Worm (Caenorhabditis elegans) whole organism, young adult: ENCODE measurements around the gene ZK353.2.

Source experiments
- B0035.1 ChIP-seq: sonication (generic microtip); optimal IDR thresholded peaks from 2 replicates; lab custom pipeline; 2016; ENCODE audit warnings: missing genetic modification characterization, mild to moderate bottlenecking, missing compliant biosample characterization, missing genotype, missing genetic modification reagents
- B0261.1 ChIP-seq: sonication (generic microtip); optimal IDR thresholded peaks from 2 replicates; lab custom pipeline; 2016; ENCODE audit warnings: mild to moderate bottlenecking, missing genetic modification characterization, moderate library complexity, missing compliant biosample characterization
- B0336.3 ChIP-seq: fragments of 200-800 bp; sonication (Bioruptor generic); IDR thresholded peaks from 2 replicates; pipeline ENCODE4 v1.3.6; 2022; ENCODE audit warnings: missing genetic modification characterization, missing compliant biosample characterization
- C17E4.6 ChIP-seq: fragments of 200-800 bp; sonication (Bioruptor generic); IDR thresholded peaks from 2 replicates; pipeline ENCODE4 v1.3.6; 2022; ENCODE audit warnings: missing genetic modification reagents, missing genetic modification characterization, missing compliant biosample characterization
- F22D6.2 ChIP-seq: sonication (generic microtip); optimal IDR thresholded peaks from 2 replicates; lab custom pipeline; 2016; ENCODE audit warnings: mild to moderate bottlenecking, missing genetic modification characterization, missing compliant biosample characterization
- F23B12.7 ChIP-seq: sonication (generic microtip); optimal IDR thresholded peaks from 2 replicates; lab custom pipeline; 2017; ENCODE audit warnings: missing genetic modification characterization, mild to moderate bottlenecking, missing compliant biosample characterization, antibody characterized with exemption, moderate library complexity; ENCODE audit not compliant: insufficient read depth
- F49E8.2 ChIP-seq: sonication (generic microtip); optimal IDR thresholded peaks from 3 replicates; lab custom pipeline; 2017; ENCODE audit warnings: missing genetic modification characterization, mild to moderate bottlenecking, missing compliant biosample characterization, antibody characterized with exemption, moderate library complexity; ENCODE audit not compliant: insufficient read depth
- F57A8.1 ChIP-seq: fragments of 200-800 bp; sonication (Bioruptor generic); optimal IDR thresholded peaks from 2 replicates; lab custom pipeline; 2018; ENCODE audit warnings: mild to moderate bottlenecking, missing genetic modification characterization, moderate library complexity, missing compliant biosample characterization
- F57C9.4 ChIP-seq: sonication (generic microtip); optimal IDR thresholded peaks from 2 replicates; lab custom pipeline; 2017; ENCODE audit warnings: mild to moderate bottlenecking, missing genetic modification characterization, missing compliant biosample characterization
- Y53G8AR.9 ChIP-seq: fragments of 200-800 bp; sonication (Bioruptor generic); conservative IDR thresholded peaks from 2 replicates; pipeline ENCODE4 v1.3.6; 2022; ENCODE audit warnings: missing genetic modification reagents, missing genetic modification characterization, missing compliant biosample characterization
- Y56A3A.18 ChIP-seq: fragments of 200-800 bp; sonication (Bioruptor generic); IDR thresholded peaks from 2 replicates; pipeline ENCODE4 v1.3.6; 2022; ENCODE audit warnings: missing genetic modification reagents, missing genetic modification characterization, missing compliant biosample characterization
- Y79H2A.3 ChIP-seq: fragments of 200-800 bp; sonication (Bioruptor generic); conservative IDR thresholded peaks from 2 replicates; pipeline ENCODE4 v1.3.6; 2022; ENCODE audit warnings: missing genetic modification reagents, missing genetic modification characterization, missing compliant biosample characterization
- Y95B8A.8 ChIP-seq: fragments of 200-800 bp; sonication (Bioruptor generic); IDR thresholded peaks from 2 replicates; pipeline ENCODE4 v1.3.6; 2022; ENCODE audit warnings: missing genetic modification reagents, missing genetic modification characterization, missing compliant biosample characterization
- ZK185.1 ChIP-seq: sonication (generic microtip); optimal IDR thresholded peaks from 2 replicates; lab custom pipeline; 2016; ENCODE audit warnings: mild to moderate bottlenecking, missing genetic modification characterization, missing compliant biosample characterization; ENCODE audit not compliant: poor library complexity, severe bottlenecking
- attf-5 ChIP-seq: fragments of 200-800 bp; sonication (Bioruptor generic); optimal IDR thresholded peaks from 2 replicates; lab custom pipeline; 2018; ENCODE audit warnings: mild to moderate bottlenecking, missing genetic modification characterization, missing compliant biosample characterization
- cebp-1 ChIP-seq, 2 experiments: fragments of 200-800 bp in 1 of 2; sonication (Bioruptor generic) in 1 of 2; sonication (generic microtip) in 1 of 2; IDR thresholded peaks in 1 of 2; optimal IDR thresholded peaks in 1 of 2; 2 replicates each; pipeline versions ENCODE4 v1.3.6 to Lab custom; 2017 to 2022; ENCODE audit warnings: missing compliant biosample characterization in 2 of 2, missing genetic modification characterization in 2 of 2, mild to moderate bottlenecking in 1 of 2, missing genetic modification reagents in 1 of 2, moderate library complexity in 1 of 2
- cebp-2 ChIP-seq: fragments of 200-800 bp; sonication (Bioruptor generic); IDR thresholded peaks from 2 replicates; pipeline ENCODE4 v1.3.6; 2022; ENCODE audit warnings: missing genetic modification characterization, missing compliant biosample characterization
- ceh-27 ChIP-seq: fragments of 200-800 bp; sonication (Bioruptor generic); optimal IDR thresholded peaks from 2 replicates; lab custom pipeline; 2018; ENCODE audit warnings: mild to moderate bottlenecking, missing genetic modification characterization, moderate library complexity, missing compliant biosample characterization
- ceh-91 ChIP-seq: fragments of 200-800 bp; sonication (Bioruptor generic); IDR thresholded peaks from 2 replicates; pipeline ENCODE4 v1.3.6; 2022; ENCODE audit warnings: missing genetic modification reagents, missing genetic modification characterization, missing compliant biosample characterization
- chd-7 ChIP-seq: sonication (generic microtip); optimal IDR thresholded peaks from 2 replicates; lab custom pipeline; 2016; ENCODE audit warnings: mild to moderate bottlenecking, missing genetic modification characterization, moderate library complexity, missing compliant biosample characterization
- die-1 ChIP-seq: sonication (generic microtip); optimal IDR thresholded peaks from 2 replicates; lab custom pipeline; 2016; ENCODE audit warnings: missing genotype, mild to moderate bottlenecking, missing genetic modification characterization, missing compliant biosample characterization
- dpl-1 ChIP-seq: fragments of 150-350 bp; optimal IDR thresholded peaks from 2 replicates; lab custom pipeline; 2014; ENCODE audit warnings: missing biosample characterization, missing genetic modification reagents, missing genetic modification characterization
- egl-44 ChIP-seq: fragments of 200-800 bp; sonication (Bioruptor generic); IDR thresholded peaks from 2 replicates; pipeline ENCODE4 v1.3.6; 2022; ENCODE audit warnings: missing genetic modification reagents, missing genetic modification characterization, missing compliant biosample characterization
- ekl-4 ChIP-seq: fragments of 200-800 bp; sonication (Bioruptor generic); IDR thresholded peaks from 2 replicates; pipeline ENCODE4 v1.3.6; 2022; ENCODE audit warnings: missing genetic modification reagents, missing genetic modification characterization, missing compliant biosample characterization
- hmg-1.2 ChIP-seq: fragments of 200-800 bp; sonication (Bioruptor generic); IDR thresholded peaks from 2 replicates; pipeline ENCODE4 v1.3.6; 2022; ENCODE audit warnings: missing genetic modification reagents, missing genetic modification characterization, missing compliant biosample characterization
- hsf-1 ChIP-seq: fragments of 200-800 bp; sonication (Bioruptor generic); IDR thresholded peaks from 2 replicates; pipeline ENCODE4 v1.3.6; 2022; ENCODE audit warnings: missing genetic modification reagents, missing genetic modification characterization, missing compliant biosample characterization
- lag-1 ChIP-seq: fragments of 200-800 bp; sonication (Bioruptor generic); IDR thresholded peaks from 2 replicates; pipeline ENCODE4 v1.3.6; 2022; ENCODE audit warnings: missing genetic modification reagents, missing genetic modification characterization, missing compliant biosample characterization
- let-526 ChIP-seq: fragments of 200-800 bp; sonication (Bioruptor generic); IDR thresholded peaks from 2 replicates; pipeline ENCODE4 v1.3.6; 2022; ENCODE audit warnings: missing genetic modification reagents, missing genetic modification characterization, missing compliant biosample characterization
- lin-35 ChIP-seq, 3 experiments: fragments of 150-350 bp in 2 of 3; sonication (generic microtip) in 1 of 3; optimal IDR thresholded peaks; 2 replicates each; lab custom pipeline; 2014 to 2018; ENCODE audit warnings: missing biosample characterization in 3 of 3, missing genetic modification characterization in 3 of 3, missing genetic modification reagents in 3 of 3
- lin-40 ChIP-seq: sonication (generic microtip); optimal IDR thresholded peaks from 2 replicates; lab custom pipeline; 2016; ENCODE audit warnings: missing genetic modification characterization, mild to moderate bottlenecking, missing compliant biosample characterization, missing genotype, missing genetic modification reagents
- lsl-1 ChIP-seq: fragments of 200-800 bp; sonication (Bioruptor generic); optimal IDR thresholded peaks from 2 replicates; lab custom pipeline; 2018; ENCODE audit warnings: mild to moderate bottlenecking, missing genetic modification characterization, moderate library complexity, missing compliant biosample characterization
- madf-6 ChIP-seq: fragments of 200-800 bp; sonication (Bioruptor generic); IDR thresholded peaks from 2 replicates; pipeline ENCODE4 v1.3.6; 2022; ENCODE audit warnings: missing genetic modification reagents, missing genetic modification characterization, missing compliant biosample characterization
- madf-8 ChIP-seq: fragments of 200-800 bp; sonication (Bioruptor generic); conservative IDR thresholded peaks from 2 replicates; pipeline ENCODE4 v1.3.6; 2022; ENCODE audit warnings: missing genetic modification reagents, missing genetic modification characterization, missing compliant biosample characterization
- nfya-1 ChIP-seq: sonication (generic microtip); optimal IDR thresholded peaks from 2 replicates; lab custom pipeline; 2017; ENCODE audit warnings: antibody characterized with exemption, missing compliant biosample characterization, missing genetic modification characterization, borderline replicate concordance; ENCODE audit not compliant: insufficient read depth
- nfyb-1 ChIP-seq: fragments of 200-800 bp; sonication (Bioruptor generic); IDR thresholded peaks from 2 replicates; pipeline ENCODE4 v1.3.6; 2022; ENCODE audit warnings: missing genetic modification reagents, missing genetic modification characterization, missing compliant biosample characterization
- nhr-80 ChIP-seq: sonication (generic microtip); optimal IDR thresholded peaks from 2 replicates; lab custom pipeline; 2016; ENCODE audit warnings: missing genetic modification characterization, missing compliant biosample characterization
- pbrm-1 ChIP-seq: fragments of 200-800 bp; sonication (Bioruptor generic); IDR thresholded peaks from 2 replicates; pipeline ENCODE4 v1.3.6; 2022; ENCODE audit warnings: missing genetic modification reagents, missing genetic modification characterization, missing compliant biosample characterization
- rpc-1 ChIP-seq, 2 experiments: fragments of 150-350 bp in 1 of 2; sonication (generic microtip) in 1 of 2; optimal IDR thresholded peaks; 2 replicates each; lab custom pipeline; 2014 to 2018; ENCODE audit warnings: missing biosample characterization in 1 of 2, missing genetic modification characterization in 1 of 2, missing genetic modification reagents in 1 of 2, missing genotype in 1 of 2
- snpc-4 ChIP-seq, 5 experiments: fragments of 150-350 bp in 1 of 5; sonication (generic microtip) in 4 of 5; optimal IDR thresholded peaks; 2 replicates each; lab custom pipeline; 2014 to 2018; ENCODE audit warnings: missing genetic modification characterization in 5 of 5, missing biosample characterization in 3 of 5, antibody characterized with exemption in 2 of 5, mild to moderate bottlenecking in 2 of 5, missing compliant biosample characterization in 2 of 5, missing genotype in 2 of 5, moderate library complexity in 2 of 5, missing genetic modification reagents in 1 of 5
- tbp1 ChIP-seq: fragments of 200-800 bp; sonication (Bioruptor generic); optimal IDR thresholded peaks from 2 replicates; lab custom pipeline; 2018; ENCODE audit warnings: mild to moderate bottlenecking, missing genetic modification characterization, missing compliant biosample characterization
- xnd-1 ChIP-seq: sonication (generic microtip); optimal IDR thresholded peaks from 2 replicates; lab custom pipeline; 2016; ENCODE audit warnings: missing genotype, missing genetic modification reagents, missing genetic modification characterization, missing compliant biosample characterization
- zfh-2 ChIP-seq: fragments of 200-800 bp; sonication (Bioruptor generic); conservative IDR thresholded peaks from 2 replicates; pipeline ENCODE4 v1.3.6; 2022; ENCODE audit warnings: missing genetic modification reagents, missing genetic modification characterization, missing compliant biosample characterization
- ztf-26 ChIP-seq: sonication (generic microtip); optimal IDR thresholded peaks from 2 replicates; lab custom pipeline; 2017; ENCODE audit warnings: missing genetic modification characterization, missing compliant biosample characterization

Gene ZK353.2

DNA sequence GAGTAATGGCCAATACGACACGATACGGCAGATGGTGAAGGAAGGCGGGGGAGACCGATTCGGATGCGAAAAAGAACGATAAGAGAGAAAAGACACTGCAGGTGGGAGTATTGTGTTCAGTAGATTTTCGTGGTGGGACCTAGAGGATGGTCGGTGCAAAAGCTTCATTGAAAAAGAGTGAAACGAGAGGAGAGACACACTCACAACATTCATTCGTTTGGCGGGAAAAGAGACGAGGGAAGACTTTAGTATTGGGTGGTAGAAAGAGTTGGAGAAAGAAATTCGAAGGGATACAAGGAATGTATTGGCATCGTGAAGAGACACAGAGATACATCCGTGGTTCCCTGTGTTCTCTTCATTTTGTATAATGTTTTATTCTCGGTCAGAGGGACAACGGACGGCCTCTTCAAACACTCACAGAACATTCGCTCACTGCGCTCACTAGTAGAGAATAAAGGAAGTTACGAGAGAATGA, 42.1 kb upstream of the ZK353.2 start (continued):
- no peak for TF ChIP-seq tbp1 (GFP tag; lab: Kevin White, UChicago)
- TF ChIP-seq Y95B8A.8 (GFP tag; lab: Robert Waterston, UW), result no peak
- TF ChIP-seq madf-6 (GFP tag; lab: Robert Waterston, UW), result peak; percentile 29
- TF ChIP-seq B0336.3 (GFP tag; lab: Robert Waterston, UW), result peak; percentile 62; the same call in 1 of the 2 replicates
- no peak for TF ChIP-seq B0261.1
- no peak for TF ChIP-seq F57A8.1 (GFP tag; lab: Kevin White, UChicago)
- TF ChIP-seq cebp-1 (GFP tag; IDR thresholded peaks at IDR 0.05; lab: Robert Waterston, UW), result no peak
- TF ChIP-seq cebp-1 (tag; optimal IDR thresholded peaks at IDR 0.05; lab: Kevin White, UChicago), result peak; percentile 77
- TF ChIP-seq xnd-1 (tag; lab: Kevin White, UChicago), result no peak
- no peak for TF ChIP-seq C17E4.6 (GFP tag; lab: Robert Waterston, UW)
- TF ChIP-seq attf-5, result peak; percentile 79
- TF ChIP-seq Y79H2A.3 (GFP tag; lab: Robert Waterston, UW), result no peak
- 0 out of 2 replicates have a peak, but pooled peaks have one; percentile 25 for TF ChIP-seq egl-44
- no peak for TF ChIP-seq F57C9.4 (tag; lab: Kevin White, UChicago)
- TF ChIP-seq lag-1 (GFP tag; lab: Robert Waterston, UW), result no peak
- no peak for TF ChIP-seq nfya-1 (tag; lab: Kevin White, UChicago)

DNA sequence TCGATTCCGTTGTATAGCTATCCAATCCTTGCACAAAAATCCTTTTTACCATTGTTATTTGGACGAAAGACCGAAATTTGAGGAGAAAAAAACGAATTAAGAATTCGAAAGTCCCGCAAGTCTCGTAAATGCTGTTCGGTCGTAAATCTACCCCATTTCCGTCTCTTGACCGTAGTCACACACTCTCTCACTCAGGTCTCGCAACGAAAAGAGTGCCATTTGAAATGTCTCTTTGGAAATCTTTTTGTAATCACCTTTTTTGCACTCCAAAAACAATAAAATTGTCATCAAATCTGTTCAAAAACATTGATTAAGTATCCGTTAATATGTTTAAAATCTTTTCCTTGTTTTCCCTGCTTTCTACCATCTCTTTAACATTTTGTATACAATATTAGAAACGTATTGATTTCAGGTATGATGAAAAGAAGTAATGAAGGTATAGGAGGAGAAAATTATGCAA, 40.3 kb upstream of the ZK353.2 start, which contains the start of the genes R05D3.8 and rfp-1:
R05D3.8 (minus strand) TSS at position 115 of the 460 bp plus-strand sequence.
rfp-1 (plus strand) TSS at position 410 of the 460 bp plus-strand sequence.
- TF ChIP-seq B0035.1 (tag; lab: Kevin White, UChicago) (no peak), madf-6 (GFP tag; lab: Robert Waterston, UW) (peak; percentile 87), Y56A3A.18 (GFP tag; lab: Robert Waterston, UW) (no peak), Y53G8AR.9 (GFP tag; lab: Robert Waterston, UW) (0 out of 2 replicates have a peak, but pooled peaks have one; percentile 50), rpc-1 (optimal IDR thresholded peaks at IDR 0.05; lab: Kevin White, UChicago) (no peak), rpc-1 (tag; optimal IDR thresholded peaks at IDR 0.05; lab: Kevin White, UChicago) (no peak), pbrm-1 (GFP tag; lab: Robert Waterston, UW) (0 out of 2 replicates have a peak, but pooled peaks have one; percentile 34), F49E8.2 (peak; percentile 29), snpc-4 (GFP tag; optimal IDR thresholded peaks at IDR 0.05; lab: Kevin White, UChicago) (no peak), snpc-4 (tag; optimal IDR thresholded peaks at IDR 0.05; lab: Kevin White, UChicago) (peak in 1 of 4 experiments; percentile 63), ceh-91 (GFP tag; lab: Robert Waterston, UW) (peak; percentile 72), xnd-1 (tag; lab: Kevin White, UChicago) (peak; percentile 56), ceh-27 (GFP tag; lab: Kevin White, UChicago) (peak; percentile 77), hmg-1.2 (GFP tag; lab: Robert Waterston, UW) (peak; percentile 53; the same call in 1 of the 2 replicates), let-526 (GFP tag; lab: Robert Waterston, UW) (no peak), F23B12.7 (tag; lab: Kevin White, UChicago) (peak; percentile 84), hsf-1 (GFP tag; lab: Robert Waterston, UW) (peak; percentile 79), lin-40 (tag; lab: Kevin White, UChicago) (peak; percentile 47), ekl-4 (GFP tag; lab: Robert Waterston, UW) (peak; percentile 49; the same call in 1 of the 2 replicates), dpl-1 (GFP tag; lab: Kevin White, UChicago) (peak; percentile 28), ztf-26 (tag; lab: Kevin White, UChicago) (no peak), F22D6.2 (tag; lab: Kevin White, UChicago) (no peak), nfyb-1 (GFP tag; lab: Robert Waterston, UW) (peak; percentile 67; the same call in 1 of the 2 replicates), chd-7 (tag; lab: Kevin White, UChicago) (no peak), lin-35 (GFP tag; optimal IDR thresholded peaks at IDR 0.05; lab: Kevin White, UChicago) (peak in 1 of 3 experiments; percentile 73), nhr-80 (peak; percentile 31), cebp-2 (GFP tag; lab: Robert Waterston, UW) (no peak), die-1 (tag; lab: Kevin White, UChicago) (no peak), madf-8 (GFP tag; lab: Robert Waterston, UW) (peak; percentile 52), ZK185.1 (tag; lab: Kevin White, UChicago) (peak; percentile 3), cebp-1 (GFP tag; IDR thresholded peaks at IDR 0.05; lab: Robert Waterston, UW) (no peak), cebp-1 (tag; optimal IDR thresholded peaks at IDR 0.05; lab: Kevin White, UChicago) (peak; percentile 67), zfh-2 (GFP tag; lab: Robert Waterston, UW) (no peak), lsl-1 (peak; percentile 94)
